Fruit fly (Drosophila melanogaster) whole organism, embryonic: ENCODE measurements around the gene Pka-C2.

Experiments
- CG15479 ChIP-seq: fragments of 200-800 bp; sonication (Bioruptor generic); optimal IDR thresholded peaks from 3 replicates; lab custom pipeline; 2019; ENCODE audit warnings: missing biosample characterization, mild to moderate bottlenecking, missing genetic modification characterization, moderate library complexity
- CG2129 ChIP-seq: fragments of 200-800 bp; sonication (Bioruptor generic); IDR thresholded peaks from 2 replicates; pipeline ENCODE4 v1.3.6; 2022; ENCODE audit warnings: missing biosample characterization, missing genetic modification characterization; ENCODE audit not compliant: partially characterized antibody
- CG4424 ChIP-seq: fragments of 200-800 bp; sonication (Bioruptor generic); optimal IDR thresholded peaks from 3 replicates; lab custom pipeline; 2016; ENCODE audit warnings: missing biosample characterization, missing genetic modification characterization
- CG6689 ChIP-seq: fragments of 200-800 bp; sonication (Bioruptor generic); IDR thresholded peaks from 2 replicates; pipeline ENCODE4 v1.3.6; 2022; ENCODE audit warnings: missing biosample characterization, missing genetic modification characterization
- D19A ChIP-seq: fragments of 200-800 bp; optimal IDR thresholded peaks from 3 replicates; lab custom pipeline; 2019; ENCODE audit warnings: missing biosample characterization, mild to moderate bottlenecking, missing genetic modification characterization, moderate library complexity
- Deaf1 ChIP-seq: fragments of 200-800 bp; optimal IDR thresholded peaks from 3 replicates; lab custom pipeline; 2019; ENCODE audit warnings: missing biosample characterization, mild to moderate bottlenecking, missing genetic modification characterization, moderate library complexity
- Dll ChIP-seq: fragments of 200-800 bp; sonication (Bioruptor generic); IDR thresholded peaks from 4 replicates; pipeline ENCODE4 v1.3.6; 2022; ENCODE audit warnings: missing biosample characterization, missing genetic modification characterization; ENCODE audit not compliant: partially characterized antibody
- Gsc ChIP-seq: fragments of 200-800 bp; sonication (Bioruptor generic); IDR thresholded peaks from 2 replicates; pipeline ENCODE4 v1.3.6; 2022; ENCODE audit warnings: missing biosample characterization, missing genetic modification characterization
- HLH54F ChIP-seq: fragments of 200-800 bp; sonication (Bioruptor generic); optimal IDR thresholded peaks from 3 replicates; lab custom pipeline; 2016; ENCODE audit warnings: missing biosample characterization, missing genetic modification characterization
- HLHmδ ChIP-seq: fragments of 200-800 bp; sonication (Bioruptor generic); optimal IDR thresholded peaks from 2 replicates; lab custom pipeline; 2018; ENCODE audit warnings: missing biosample characterization, mild to moderate bottlenecking, missing genetic modification characterization, moderate library complexity
- Ravus ChIP-seq: fragments of 200-800 bp; sonication (Bioruptor generic); IDR thresholded peaks from 2 replicates; pipeline ENCODE4 v1.3.6; 2022; ENCODE audit warnings: missing biosample characterization, missing genetic modification characterization
- chinmo ChIP-seq: fragments of 200-800 bp; sonication (Bioruptor generic); IDR thresholded peaks from 4 replicates; pipeline ENCODE4 v1.3.6; 2022; ENCODE audit warnings: missing biosample characterization, missing genetic modification characterization; ENCODE audit not compliant: partially characterized antibody
- exex ChIP-seq: fragments of 200-800 bp; sonication (Bioruptor generic); optimal IDR thresholded peaks from 4 replicates; lab custom pipeline; 2018; ENCODE audit warnings: missing biosample characterization, mild to moderate bottlenecking, missing genetic modification characterization, moderate library complexity
- gce ChIP-seq: fragments of 200-800 bp; sonication (Bioruptor generic); IDR thresholded peaks from 3 replicates; pipeline ENCODE4 v1.3.6; 2022; ENCODE audit warnings: missing biosample characterization, missing genetic modification characterization
- unc-4 ChIP-seq: fragments of 200-800 bp; sonication (Bioruptor generic); IDR thresholded peaks from 2 replicates; pipeline ENCODE4 v1.3.6; 2022; ENCODE audit warnings: missing biosample characterization, missing genetic modification characterization; ENCODE audit not compliant: partially characterized antibody

Pka-C2 gene

DNA sequence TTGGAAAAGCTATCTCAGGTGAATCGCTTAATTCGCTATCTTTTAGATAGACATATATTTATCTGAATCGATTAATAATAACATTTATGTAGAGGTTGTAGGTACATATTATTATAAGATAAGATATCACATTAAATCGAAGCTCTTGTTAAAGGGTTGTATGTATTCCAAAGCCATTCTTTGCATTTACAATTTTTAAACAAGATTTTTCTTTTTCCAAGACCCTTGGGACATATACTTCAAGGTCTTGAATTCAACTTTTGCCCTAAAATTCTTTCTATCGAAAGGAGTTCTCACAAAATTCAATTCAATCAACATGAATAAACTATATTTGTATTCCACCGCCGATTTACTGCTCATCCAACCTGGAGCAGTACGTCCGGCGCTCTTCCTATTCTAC is 48.1 kb downstream of the Pka-C2 start, which contains the start of gene CG34432:
Gene CG34432 (plus strand): TSS at position 301 of the 400 bp plus-strand sequence.
- TF ChIP-seq D19A (no peak), unc-4 (GFP tag; lab: Robert Waterston, UW) (no peak), CG6689 (GFP tag; lab: Robert Waterston, UW) (no peak), Dll (no peak), Gsc (GFP tag; lab: Robert Waterston, UW) (no peak)

DNA sequence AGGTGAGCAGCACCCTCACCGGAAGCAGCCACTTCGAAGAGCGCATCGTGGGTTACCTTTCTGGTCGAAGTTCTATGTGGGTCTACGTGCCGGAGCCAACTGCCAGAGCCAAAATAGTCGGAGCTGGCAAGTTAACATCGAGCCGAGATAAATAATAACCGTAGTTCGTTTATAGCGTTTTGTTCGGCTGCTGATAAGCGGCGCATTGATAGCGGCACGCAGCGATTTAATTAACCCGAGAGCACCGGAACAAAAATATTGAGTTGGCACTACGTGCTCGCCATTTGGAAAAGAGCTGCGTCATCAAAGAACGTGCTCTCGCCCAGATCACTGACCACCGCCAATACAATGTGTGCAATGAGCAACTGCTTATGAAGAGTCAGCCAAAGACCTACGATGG is 48.5 kb downstream of the Pka-C2 start, which contains the start of gene PH4alphaPV:
Gene PH4alphaPV (minus strand): TSS at position 101 of the 400 bp plus-strand sequence.
- TF ChIP-seq chinmo (GFP tag; lab: Robert Waterston, UW) = 0 out of 4 replicates have a peak, but pooled peaks have one; percentile 53
- no peak for TF ChIP-seq Ravus (GFP tag; lab: Robert Waterston, UW)
- TF ChIP-seq Deaf1 (tag; lab: Kevin White, UChicago) = peak; percentile 49
- no peak for TF ChIP-seq CG2129 (GFP tag; lab: Robert Waterston, UW)
- no peak for TF ChIP-seq HLHmδ (GFP tag; lab: Kevin White, UChicago)
- TF ChIP-seq exex (tag; lab: Kevin White, UChicago) = peak; percentile 27
- no peak for TF ChIP-seq HLH54F (GFP tag; lab: Kevin White, UChicago)
- TF ChIP-seq gce (GFP tag; lab: Robert Waterston, UW) = no peak

DNA sequence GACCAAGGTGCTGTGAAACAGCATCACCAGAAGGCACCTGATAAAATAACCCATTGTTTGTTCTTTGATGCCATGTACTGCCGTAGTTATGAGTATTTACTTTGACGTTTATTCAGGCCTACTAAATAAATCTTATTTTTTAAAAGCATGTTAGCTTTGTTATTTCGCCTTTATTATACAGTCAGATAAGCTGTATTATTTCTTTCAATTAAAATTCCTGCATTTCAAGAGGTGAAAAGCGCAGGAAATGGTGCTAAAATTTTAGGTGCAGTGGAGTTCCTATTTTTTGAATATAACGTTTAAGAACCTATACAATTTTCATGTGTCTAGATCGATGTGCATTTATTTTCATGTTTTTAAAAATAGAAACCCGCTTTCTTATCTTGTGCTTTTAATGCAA is 51.2 kb downstream of the Pka-C2 start, which contains the start of gene CG31013:
Gene CG31013 (minus strand): TSS at position 101 of the 400 bp plus-strand sequence.
- TF ChIP-seq CG4424 (GFP tag; lab: Kevin White, UChicago) (no peak), CG15479 (GFP tag; lab: Kevin White, UChicago) (peak; percentile 7)
